Fruit fly (Drosophila melanogaster): Measurements from ENCODE around the gene peng.

The peng gene

dm6 chrX:21323933-21324688, 25.5 kb downstream of the peng start, which contains the start of the genes Dd and CG1486:
Gene Dd, minus strand, starts transcription at chrX:21324009.
Gene CG1486, plus strand, starts transcription at chrX:21324046.
- TF ChIP-seq Sin3A (optimal IDR thresholded peaks at IDR 0.05): peak; percentile 13
- TF ChIP-seq insv (optimal IDR thresholded peaks at IDR 0.05): no peak
- no peak for TF ChIP-seq Myc (optimal IDR thresholded peaks at IDR 0.05)
- TF ChIP-seq psq (optimal IDR thresholded peaks at IDR 0.05): no peak
- no peak for TF ChIP-seq ttk (optimal IDR thresholded peaks at IDR 0.05)
- no peak for TF ChIP-seq h (optimal IDR thresholded peaks at IDR 0.05)

dm6 chrX:21323171-21323695, 26.4 kb downstream of the peng start:
- TF ChIP-seq Sin3A (optimal IDR thresholded peaks at IDR 0.05) (no peak), Myc (optimal IDR thresholded peaks at IDR 0.05) (no peak), insv (optimal IDR thresholded peaks at IDR 0.05) (no peak), h (optimal IDR thresholded peaks at IDR 0.05) (no peak), psq (optimal IDR thresholded peaks at IDR 0.05) (no peak), ttk (optimal IDR thresholded peaks at IDR 0.05) (no peak)

- TF ChIP-seq ttk (optimal IDR thresholded peaks at IDR 0.05): no peak
- TF ChIP-seq psq (optimal IDR thresholded peaks at IDR 0.05): no peak
- TF ChIP-seq Myc (optimal IDR thresholded peaks at IDR 0.05): no peak
- TF ChIP-seq insv (optimal IDR thresholded peaks at IDR 0.05): no peak
- TF ChIP-seq Sin3A (optimal IDR thresholded peaks at IDR 0.05): no peak
Observed at dm6 chrX:21322289-21322981, 27.2 kb downstream of the peng start.

- TF ChIP-seq Myc (optimal IDR thresholded peaks at IDR 0.05): no peak
- TF ChIP-seq ttk (optimal IDR thresholded peaks at IDR 0.05): no peak
- TF ChIP-seq h (optimal IDR thresholded peaks at IDR 0.05): no peak
- TF ChIP-seq Sin3A (optimal IDR thresholded peaks at IDR 0.05): no peak
- no peak for TF ChIP-seq psq (optimal IDR thresholded peaks at IDR 0.05)
- TF ChIP-seq insv (optimal IDR thresholded peaks at IDR 0.05): no peak
Observed at dm6 chrX:21319202-21319772, 30.4 kb downstream of the peng start, which contains the start of the genes SLIRP1 and anox. Gene SLIRP1, minus strand, starts transcription at chrX:21319296. Gene anox, minus strand, starts transcription at chrX:21319296.

DNA sequence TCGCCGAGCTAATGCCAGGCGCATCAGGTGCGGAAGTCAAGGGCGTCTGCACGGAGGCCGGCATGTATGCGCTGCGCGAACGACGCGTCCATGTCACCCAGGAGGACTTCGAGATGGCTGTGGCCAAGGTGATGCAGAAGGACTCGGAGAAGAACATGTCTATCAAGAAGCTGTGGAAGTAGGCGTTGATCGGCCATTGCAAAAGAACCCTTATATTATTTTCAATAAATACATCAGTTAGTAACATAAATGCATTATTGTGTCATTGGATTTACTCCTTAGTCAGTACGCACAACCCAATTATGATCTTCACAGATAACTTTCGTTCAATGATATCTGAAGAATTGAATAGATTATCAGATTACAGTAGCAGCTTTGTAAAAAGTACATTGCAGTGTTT, 32.2 kb downstream of the peng start, which contains the start of gene CG1801:
TSS of gene CG1801 (minus strand) at position 101 of the 400 bp plus-strand sequence.
- no peak for TF ChIP-seq insv (optimal IDR thresholded peaks at IDR 0.05)
- no peak for TF ChIP-seq h (optimal IDR thresholded peaks at IDR 0.05)
- TF ChIP-seq Myc (optimal IDR thresholded peaks at IDR 0.05): no peak
- TF ChIP-seq ttk (optimal IDR thresholded peaks at IDR 0.05): no peak
- TF ChIP-seq psq (optimal IDR thresholded peaks at IDR 0.05): no peak
- no peak for TF ChIP-seq Sin3A (optimal IDR thresholded peaks at IDR 0.05)

- TF ChIP-seq Myc (optimal IDR thresholded peaks at IDR 0.05): no peak
- TF ChIP-seq ttk (optimal IDR thresholded peaks at IDR 0.05): no peak
- no peak for TF ChIP-seq Sin3A (optimal IDR thresholded peaks at IDR 0.05)
- no peak for TF ChIP-seq insv (optimal IDR thresholded peaks at IDR 0.05)
- TF ChIP-seq psq (optimal IDR thresholded peaks at IDR 0.05): no peak
- no peak for TF ChIP-seq h (optimal IDR thresholded peaks at IDR 0.05)
Observed at dm6 chrX:21315852-21316251, 33.8 kb downstream of the peng start, which contains the start of gene Rpt6. Gene Rpt6, plus strand, starts transcription at chrX:21316052.

dm6 chrX:21306485-21307142, 43.0 kb downstream of the peng start, which contains the start of gene Abca3:
Gene Abca3, minus strand, starts transcription at chrX:21306665.
- TF ChIP-seq insv (optimal IDR thresholded peaks at IDR 0.05) (no peak), Myc (optimal IDR thresholded peaks at IDR 0.05) (no peak), ttk (optimal IDR thresholded peaks at IDR 0.05) (no peak), h (optimal IDR thresholded peaks at IDR 0.05) (no peak), psq (optimal IDR thresholded peaks at IDR 0.05) (no peak), Sin3A (optimal IDR thresholded peaks at IDR 0.05) (no peak)

Measured in Kc167 (cell line).